Fruit fly (Drosophila melanogaster): ENCODE measurements around the gene endos.

DNA sequence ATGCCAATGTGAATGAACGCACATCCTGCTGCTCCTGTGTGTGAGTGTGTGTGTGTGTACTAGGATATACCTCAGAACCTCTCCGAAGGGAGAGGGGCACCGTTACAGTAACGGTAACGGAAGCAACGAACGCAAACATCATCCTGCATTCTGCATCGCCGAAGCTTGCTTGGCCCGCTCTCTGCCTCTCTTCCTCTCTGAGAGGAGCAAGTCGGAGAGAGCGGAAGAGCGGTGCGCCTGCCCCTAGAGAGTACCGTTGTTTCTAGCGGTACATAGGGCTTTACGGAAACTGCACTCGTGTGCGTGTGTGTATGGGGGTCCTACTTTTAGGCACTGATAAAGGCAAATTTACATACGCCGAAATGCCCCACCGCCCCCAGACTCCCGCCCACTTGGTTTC is 40.2 kb downstream of the endos start:
- TF ChIP-seq Sin3A (optimal IDR thresholded peaks at IDR 0.05) (no peak), psq (optimal IDR thresholded peaks at IDR 0.05) (no peak), insv (optimal IDR thresholded peaks at IDR 0.05) (no peak)

Data from Kc167 (cell line).